Fruit fly (Drosophila melanogaster) Kc167 (cell line): ENCODE measurements around the gene CG42711.

Source experiments
- Myc ChIP-seq: fragments of >200 bp; optimal IDR thresholded peaks from 2 replicates; lab custom pipeline; 2017; ENCODE audit warnings: missing external identifiers
- Sin3A ChIP-seq: fragments of >200 bp; optimal IDR thresholded peaks from 2 replicates; lab custom pipeline; 2018; ENCODE audit warnings: missing external identifiers
- h ChIP-seq: fragments of >200 bp; optimal IDR thresholded peaks from 3 replicates; lab custom pipeline; 2018; ENCODE audit warnings: missing external identifiers
- insv ChIP-seq: fragments of >200 bp; optimal IDR thresholded peaks from 3 replicates; lab custom pipeline; 2018; ENCODE audit warnings: missing external identifiers

dm6 chr2L:13881939-13882338 lies 49.2 kb downstream of the CG42711 start:
- TF ChIP-seq h (lab: Kevin White, UChicago) (no peak), Sin3A (no peak), insv (no peak), Myc (no peak)
